Worm (Caenorhabditis elegans): ENCODE measurements around the gene C37C3.18.

The C37C3.18 gene

ce11 chrV:7809320-7810256, 45.2 kb upstream of the C37C3.18 start, which contains the start of gene ZK742.3:
TSS of gene ZK742.3 (minus strand) at chrV:7809912.
- TF ChIP-seq sptf-1 (tag; optimal IDR thresholded peaks at IDR 0.05) (no peak), nhr-237 (tag; optimal IDR thresholded peaks at IDR 0.05) (no peak), lsy-2 (tag; optimal IDR thresholded peaks at IDR 0.05) (no peak), zip-8 (tag; optimal IDR thresholded peaks at IDR 0.05) (no peak), snpc-4 (tag; optimal IDR thresholded peaks at IDR 0.05) (no peak), cnd-1 (tag; optimal IDR thresholded peaks at IDR 0.05) (no peak), mep-1 (tag; optimal IDR thresholded peaks at IDR 0.05) (no peak), nhr-2 (tag; optimal IDR thresholded peaks at IDR 0.05) (no peak), lin-13 (tag; optimal IDR thresholded peaks at IDR 0.05) (no peak), ceh-43 (GFP tag; optimal IDR thresholded peaks at IDR 0.05) (no peak), unc-120 (tag; optimal IDR thresholded peaks at IDR 0.05; ENCODE audit: poor library complexity, severe bottlenecking) (no peak), bed-3 (GFP tag; optimal IDR thresholded peaks at IDR 0.05) (no peak)

ce11 chrV:7810591-7810990, 44.2 kb upstream of the C37C3.18 start:
- TF ChIP-seq ceh-39 (tag; optimal IDR thresholded peaks at IDR 0.05), result no peak
- TF ChIP-seq ztf-11 (tag; optimal IDR thresholded peaks at IDR 0.05), result no peak
- no peak for TF ChIP-seq nhr-76 (tag; optimal IDR thresholded peaks at IDR 0.05)
- TF ChIP-seq lin-32 (GFP tag; optimal IDR thresholded peaks at IDR 0.05), result no peak
- no peak for TF ChIP-seq nhr-12 (tag; optimal IDR thresholded peaks at IDR 0.05)

ce11 chrV:7811758-7812157, 43.0 kb upstream of the C37C3.18 start, which contains the start of gene ZK742.4:
TSS of gene ZK742.4 (minus strand) at chrV:7811792.
- TF ChIP-seq pha-4 (tag; optimal IDR thresholded peaks at IDR 0.05) (peak; percentile 31), sem-2 (GFP tag; optimal IDR thresholded peaks at IDR 0.05) (no peak), lin-13 (tag; optimal IDR thresholded peaks at IDR 0.05) (no peak), elt-1 (tag; optimal IDR thresholded peaks at IDR 0.05; ENCODE audit: borderline replicate concordance, insufficient read depth) (no peak)

ce11 chrV:7814601-7815000, 40.2 kb upstream of the C37C3.18 start, which contains the start of gene ZK742.6:
TSS of gene ZK742.6 (minus strand) at chrV:7814942.
- TF ChIP-seq M03D4.4 (tag; optimal IDR thresholded peaks at IDR 0.05) (no peak), lin-32 (GFP tag; optimal IDR thresholded peaks at IDR 0.05) (no peak), ceh-39 (tag; optimal IDR thresholded peaks at IDR 0.05) (no peak), sem-2 (GFP tag; optimal IDR thresholded peaks at IDR 0.05) (no peak), cnd-1 (tag; optimal IDR thresholded peaks at IDR 0.05) (no peak), ceh-43 (GFP tag; optimal IDR thresholded peaks at IDR 0.05) (no peak), sptf-1 (tag; optimal IDR thresholded peaks at IDR 0.05) (no peak), snpc-4 (tag; optimal IDR thresholded peaks at IDR 0.05) (no peak), nhr-12 (tag; optimal IDR thresholded peaks at IDR 0.05) (no peak), tbx-8 (GFP tag; optimal IDR thresholded peaks at IDR 0.05) (no peak), nhr-76 (tag; optimal IDR thresholded peaks at IDR 0.05) (no peak), nhr-28 (tag; optimal IDR thresholded peaks at IDR 0.05) (no peak), ham-2 (GFP tag; optimal IDR thresholded peaks at IDR 0.05) (no peak)

- TF ChIP-seq unc-62 (GFP tag; optimal IDR thresholded peaks at IDR 0.05), result no peak
- TF ChIP-seq ces-1 (GFP tag; optimal IDR thresholded peaks at IDR 0.05), result peak; percentile 97
Observed at ce11 chrV:7816486-7816885, 38.3 kb upstream of the C37C3.18 start.

- TF ChIP-seq tbx-8 (GFP tag; optimal IDR thresholded peaks at IDR 0.05) (no peak), ces-1 (GFP tag; optimal IDR thresholded peaks at IDR 0.05) (peak; percentile 68)
Observed at ce11 chrV:7819585-7819984, 35.2 kb upstream of the C37C3.18 start.

- TF ChIP-seq mep-1 (tag; optimal IDR thresholded peaks at IDR 0.05) (peak; percentile 32), ceh-43 (GFP tag; optimal IDR thresholded peaks at IDR 0.05) (peak; percentile 61), ces-1 (GFP tag; optimal IDR thresholded peaks at IDR 0.05) (peak; percentile 80), lin-32 (GFP tag; optimal IDR thresholded peaks at IDR 0.05) (no peak), mls-2 (tag; optimal IDR thresholded peaks at IDR 0.05) (no peak), lsy-2 (tag; optimal IDR thresholded peaks at IDR 0.05) (peak; percentile 20), nhr-237 (tag; optimal IDR thresholded peaks at IDR 0.05) (peak; percentile 43)
Observed at ce11 chrV:7820270-7820669, 34.5 kb upstream of the C37C3.18 start, which contains the start of gene lbp-4. TSS of gene lbp-4 (plus strand) at chrV:7820578.

Measured in whole organism, mixed stage, embryonic.